Worm (Caenorhabditis elegans) whole organism, L4/young adult: Measurements from ENCODE around the gene F53F1.2.

ENCODE experiments used
- W03F9.2 ChIP-seq: fragments of 150-350 bp; optimal IDR thresholded peaks from 2 replicates; lab custom pipeline; 2014; ENCODE audit warnings: missing biosample characterization, missing genetic modification characterization
- dao-5 ChIP-seq: sonication (generic microtip); optimal IDR thresholded peaks from 2 replicates; lab custom pipeline; 2016; ENCODE audit warnings: missing genotype, missing genetic modification characterization, moderate library complexity, missing compliant biosample characterization
- him-1 ChIP-seq: sonication (generic microtip); optimal IDR thresholded peaks from 2 replicates; lab custom pipeline; 2016; ENCODE audit warnings: missing genotype, missing genetic modification reagents, missing genetic modification characterization, missing compliant biosample characterization

- TF ChIP-seq him-1, result no peak
- TF ChIP-seq W03F9.2 (tag; lab: Kevin White, UChicago), result no peak
- no peak for TF ChIP-seq dao-5 (tag; lab: Kevin White, UChicago)
Measured at ce11 chrV:13385798-13386197, 20.8 kb upstream of the F53F1.2 start, which contains the start of gene gcy-34.
